Fruit fly (Drosophila melanogaster): Measurements from ENCODE around the gene CG5421.
A peak's percentile ranks its signal among the peaks of the same experiment; 100 is the strongest.

Gene CG5421

DNA sequence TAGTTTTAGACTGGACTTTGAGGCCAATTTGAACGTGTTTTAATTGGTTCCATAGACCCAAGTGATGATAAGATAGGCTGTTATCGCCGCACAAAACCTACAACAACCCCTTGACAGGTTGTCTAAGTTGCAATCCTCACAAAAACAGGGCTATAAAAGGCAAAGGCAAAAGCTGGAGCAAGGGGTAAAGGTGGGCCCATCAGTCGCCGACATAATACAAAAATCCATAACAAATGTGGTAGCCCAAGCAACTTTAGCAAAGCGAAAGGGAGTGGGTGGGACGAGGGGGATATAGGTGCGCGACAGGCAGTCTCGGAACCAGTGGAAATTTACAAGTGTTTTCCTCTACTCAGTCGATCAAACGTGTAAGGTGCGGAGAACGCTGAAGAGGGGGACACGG lies 16.1 kb upstream of the CG5421 start (continued):
- TF ChIP-seq CG3065 (GFP tag; optimal IDR thresholded peaks at IDR 0.05) (no peak), kah (GFP tag; optimal IDR thresholded peaks at IDR 0.05) (no peak), eyg (GFP tag; optimal IDR thresholded peaks at IDR 0.05) (no peak), run (tag; optimal IDR thresholded peaks at IDR 0.05) (no peak), disco-r (GFP tag; optimal IDR thresholded peaks at IDR 0.05) (no peak), CG33213 (GFP tag; optimal IDR thresholded peaks at IDR 0.05) (no peak), danr (GFP tag; IDR thresholded peaks at IDR 0.05) (no peak), cwo (GFP tag; optimal IDR thresholded peaks at IDR 0.05) (no peak), CG6791 (GFP tag; IDR thresholded peaks at IDR 0.05; ENCODE audit: partially characterized antibody) (no peak), Nf-YC (tag; optimal IDR thresholded peaks at IDR 0.05) (peak; percentile 2), CG18619 (GFP tag; optimal IDR thresholded peaks at IDR 0.05) (peak; percentile 11), D (optimal IDR thresholded peaks at IDR 0.05) (no peak), D (GFP tag; optimal IDR thresholded peaks at IDR 0.05) (no peak), CG10959 (GFP tag; IDR thresholded peaks at IDR 0.05) (no peak), CG2116 (GFP tag; optimal IDR thresholded peaks at IDR 0.05) (no peak), CG1024 (GFP tag; IDR thresholded peaks at IDR 0.05) (no peak), CG9932 (GFP tag; IDR thresholded peaks at IDR 0.05) (peak; percentile 31; the same call in 1 of the 2 replicates), mam (GFP tag; optimal IDR thresholded peaks at IDR 0.05) (no peak), CG4707 (GFP tag; optimal IDR thresholded peaks at IDR 0.05) (no peak), CG4404 (GFP tag; IDR thresholded peaks at IDR 0.05) (no peak), CG16779 (GFP tag; IDR thresholded peaks at IDR 0.05) (no peak), vfl (GFP tag; optimal IDR thresholded peaks at IDR 0.05) (no peak), CG34224 (GFP tag; IDR thresholded peaks at IDR 0.05; ENCODE audit: partially characterized antibody) (no peak), Bteb2 (GFP tag; optimal IDR thresholded peaks at IDR 0.05) (no peak), bbx (GFP tag; IDR thresholded peaks at IDR 0.05; ENCODE audit: partially characterized antibody) (no peak), crp (GFP tag; optimal IDR thresholded peaks at IDR 0.05) (no peak), BtbVII (GFP tag; optimal IDR thresholded peaks at IDR 0.05) (peak; percentile 11), wek (GFP tag; optimal IDR thresholded peaks at IDR 0.05) (no peak), grn (GFP tag; optimal IDR thresholded peaks at IDR 0.05) (peak; percentile 18), zen (tag; optimal IDR thresholded peaks at IDR 0.05) (no peak), fd64A (GFP tag; optimal IDR thresholded peaks at IDR 0.05) (no peak), CG11398 (GFP tag; optimal IDR thresholded peaks at IDR 0.05) (no peak), CG6254 (GFP tag; optimal IDR thresholded peaks at IDR 0.05) (no peak), CG17361 (GFP tag; IDR thresholded peaks at IDR 0.05) (no peak), sqz (GFP tag; optimal IDR thresholded peaks at IDR 0.05) (no peak), CG4424 (GFP tag; optimal IDR thresholded peaks at IDR 0.05) (no peak), CG11456 (GFP tag; IDR thresholded peaks at IDR 0.05) (no peak), jing (GFP tag; optimal IDR thresholded peaks at IDR 0.05) (no peak), MTF-1 (GFP tag; optimal IDR thresholded peaks at IDR 0.05; ENCODE audit: borderline replicate concordance) (no peak), D19B (GFP tag; optimal IDR thresholded peaks at IDR 0.05) (peak; percentile 35), CG9609 (GFP tag; optimal IDR thresholded peaks at IDR 0.05) (no peak), odd (GFP tag; optimal IDR thresholded peaks at IDR 0.05) (no peak), Hey (tag; optimal IDR thresholded peaks at IDR 0.05) (peak; percentile 32), CG12236 (GFP tag; optimal IDR thresholded peaks at IDR 0.05) (no peak), ato (GFP tag; IDR thresholded peaks at IDR 0.05; ENCODE audit: partially characterized antibody) (no peak), GATAe (GFP tag; conservative IDR thresholded peaks at IDR 0.05) (peak; percentile 33; the same call in 1 of the 2 replicates), chn (GFP tag; optimal IDR thresholded peaks at IDR 0.05) (no peak), CG7987 (GFP tag; optimal IDR thresholded peaks at IDR 0.05) (no peak), schlank (tag; optimal IDR thresholded peaks at IDR 0.05) (no peak), CTCF (GFP tag; optimal IDR thresholded peaks at IDR 0.05) (no peak), inv (GFP tag; IDR thresholded peaks at IDR 0.05; ENCODE audit: partially characterized antibody) (no peak), dysf (GFP tag; IDR thresholded peaks at IDR 0.05) (0 out of 3 replicates have a peak, but pooled peaks have one; percentile 24)

Measured in whole organism, embryonic.